Worm (Caenorhabditis elegans): ENCODE data around the gene W03H9.2.

DNA sequence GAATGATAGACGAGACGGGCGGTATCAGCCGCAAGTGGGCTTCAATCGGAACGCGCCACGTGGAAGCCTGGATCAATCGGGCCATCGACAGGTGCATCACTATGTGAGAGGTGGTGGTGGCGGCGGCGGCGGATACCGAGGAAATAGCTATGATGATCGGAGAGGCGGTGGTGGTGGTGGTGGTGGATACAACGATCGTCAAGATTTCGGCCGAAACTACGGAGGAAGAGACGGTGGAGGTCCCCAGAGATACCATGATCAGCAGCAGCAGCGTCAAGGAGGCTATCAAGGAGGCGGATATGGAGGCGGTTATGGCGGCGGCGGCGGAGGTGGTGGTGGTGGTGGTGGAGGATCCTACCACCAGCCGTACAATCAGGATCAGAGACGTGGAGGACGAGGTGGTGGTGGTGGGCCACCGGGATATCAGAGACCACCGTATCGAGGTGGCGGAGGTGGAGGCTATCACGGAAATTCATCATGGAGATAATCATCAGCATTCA is 21.8 kb upstream of the W03H9.2 start:
- TF ChIP-seq nfya-1 (tag; optimal IDR thresholded peaks at IDR 0.05; ENCODE audit: borderline replicate concordance, insufficient read depth) (no peak), ets-4 (GFP tag; optimal IDR thresholded peaks at IDR 0.05) (no peak), Y79H2A.3 (GFP tag; conservative IDR thresholded peaks at IDR 0.05) (no peak), nhr-80 (tag; optimal IDR thresholded peaks at IDR 0.05) (no peak), unc-62 (GFP tag; optimal IDR thresholded peaks at IDR 0.05) (no peak), sdz-38 (tag; optimal IDR thresholded peaks at IDR 0.05) (no peak), ztf-18 (tag; optimal IDR thresholded peaks at IDR 0.05) (no peak), snpc-4 (GFP tag; optimal IDR thresholded peaks at IDR 0.05) (no peak), snpc-4 (tag; optimal IDR thresholded peaks at IDR 0.05) (no peak), let-526 (GFP tag; IDR thresholded peaks at IDR 0.05) (no peak)

Measured in whole organism, young adult.